Worm (Caenorhabditis elegans): Measurements from ENCODE around the gene sdz-38.
A peak's percentile ranks its signal among the peaks of the same experiment; 100 is the strongest.

Gene sdz-38

DNA sequence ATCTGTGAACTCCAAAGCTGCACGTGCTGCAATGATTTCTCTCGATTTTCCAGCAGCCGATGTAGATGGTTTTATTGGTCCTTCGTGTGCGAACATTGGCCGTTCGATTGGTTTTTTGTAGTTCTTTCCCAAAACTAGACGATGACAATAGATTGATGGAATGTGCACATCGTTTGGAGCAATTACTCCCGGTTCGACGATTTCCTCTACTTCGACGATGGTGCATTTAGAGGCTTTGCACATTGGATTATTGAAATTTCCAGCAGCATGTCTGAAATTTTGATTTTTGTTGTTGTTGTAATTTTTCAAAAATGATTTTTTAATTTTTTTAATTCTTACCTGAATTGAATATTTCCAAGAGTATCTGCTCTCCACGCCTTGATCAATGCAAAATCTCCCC, 46.0 kb downstream of the sdz-38 start:
- TF ChIP-seq lin-26 (GFP tag; IDR thresholded peaks at IDR 0.05), result no peak
- TF ChIP-seq ama-1 (optimal IDR thresholded peaks at IDR 0.05), result peak; percentile 4
- no peak for TF ChIP-seq ama-1 (GFP tag; optimal IDR thresholded peaks at IDR 0.05)
- TF ChIP-seq Y95B8A.8 (GFP tag; IDR thresholded peaks at IDR 0.05), result no peak
- TF ChIP-seq F39B2.1 (GFP tag; IDR thresholded peaks at IDR 0.05), result no peak
- TF ChIP-seq snpc-1.1 (tag; optimal IDR thresholded peaks at IDR 0.05; ENCODE audit: insufficient read depth), result no peak

DNA sequence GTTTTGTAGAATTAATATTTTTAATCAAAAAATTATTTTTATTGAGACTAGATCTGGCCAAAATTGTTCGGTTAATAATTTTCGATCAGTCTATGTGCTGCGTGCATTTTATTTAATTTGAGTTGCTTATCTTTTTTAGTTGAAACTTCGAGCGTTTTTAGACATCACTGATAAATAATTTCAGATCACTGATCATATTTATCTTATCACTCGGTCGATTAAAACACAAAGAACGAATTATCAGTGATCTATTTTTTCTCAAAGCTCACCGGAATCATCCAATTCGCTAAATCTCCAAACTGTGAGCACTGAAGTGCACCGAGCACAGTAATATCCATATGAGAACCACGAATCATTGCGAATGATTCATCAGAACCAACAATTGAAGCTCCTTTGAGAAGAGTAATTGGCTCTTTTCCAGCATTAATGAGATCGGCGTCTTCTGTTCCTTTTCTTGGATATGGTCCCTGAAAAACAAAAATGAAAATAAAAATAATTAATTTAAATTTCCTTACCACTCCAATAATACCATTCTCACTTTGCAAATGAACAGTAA, 46.5 kb downstream of the sdz-38 start:
- TF ChIP-seq lin-35 (GFP tag; optimal IDR thresholded peaks at IDR 0.05) (no peak), ztf-25 (GFP tag; IDR thresholded peaks at IDR 0.05) (no peak), lin-40 (tag; optimal IDR thresholded peaks at IDR 0.05) (no peak), nfyb-1 (GFP tag; IDR thresholded peaks at IDR 0.05) (0 out of 2 replicates have a peak, but pooled peaks have one; percentile 11), madf-6 (GFP tag; IDR thresholded peaks at IDR 0.05) (no peak), repo-1 (tag; optimal IDR thresholded peaks at IDR 0.05) (no peak), tbp1 (GFP tag; optimal IDR thresholded peaks at IDR 0.05) (no peak), madf-3 (GFP tag; IDR thresholded peaks at IDR 0.05) (no peak), zfh-2 (GFP tag; conservative IDR thresholded peaks at IDR 0.05) (no peak), nhr-80 (tag; optimal IDR thresholded peaks at IDR 0.05) (peak; percentile 6)

DNA sequence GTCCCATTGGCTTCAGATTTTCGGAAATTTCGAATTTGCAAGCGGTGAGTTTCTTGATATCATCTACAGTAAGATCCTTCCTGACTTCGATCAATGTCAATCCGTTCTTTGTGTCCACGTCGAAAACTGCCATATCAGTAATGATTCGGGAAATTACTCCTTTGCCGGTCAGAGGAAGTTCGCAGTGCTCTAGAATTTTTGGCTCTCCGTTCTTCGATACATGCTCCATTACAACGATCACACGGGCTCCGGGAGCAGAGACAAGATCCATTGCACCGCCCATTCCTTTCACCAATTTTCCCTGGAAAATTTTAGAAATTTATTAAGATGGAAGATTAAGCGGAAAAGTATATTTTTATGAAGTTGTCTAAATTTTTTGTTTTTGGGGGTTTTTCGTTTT, 47.1 kb downstream of the sdz-38 start:
- TF ChIP-seq let-607 (tag; optimal IDR thresholded peaks at IDR 0.05), result peak in 1 of 2 experiments; percentile 16
- TF ChIP-seq F57A8.1 (GFP tag; optimal IDR thresholded peaks at IDR 0.05), result no peak
- TF ChIP-seq C17E4.6 (GFP tag; IDR thresholded peaks at IDR 0.05), result no peak
- no peak for TF ChIP-seq madf-6 (GFP tag; IDR thresholded peaks at IDR 0.05)
- peak; percentile 69; the same call in 1 of the 2 replicates for TF ChIP-seq aptf-3 (GFP tag; IDR thresholded peaks at IDR 0.05)
- no peak for TF ChIP-seq let-526 (GFP tag; IDR thresholded peaks at IDR 0.05)
- no peak for TF ChIP-seq ZK185.1 (tag; optimal IDR thresholded peaks at IDR 0.05; ENCODE audit: poor library complexity, severe bottlenecking)
- no peak for TF ChIP-seq lsy-27 (tag; optimal IDR thresholded peaks at IDR 0.05; ENCODE audit: borderline replicate concordance, insufficient read depth)
- peak; percentile 63 for TF ChIP-seq chd-7 (tag; optimal IDR thresholded peaks at IDR 0.05)
- TF ChIP-seq D2030.7 (GFP tag; IDR thresholded peaks at IDR 0.05), result no peak
- TF ChIP-seq rcor-1 (GFP tag; IDR thresholded peaks at IDR 0.05), result no peak
- TF ChIP-seq Y53G8AR.9 (GFP tag; conservative IDR thresholded peaks at IDR 0.05), result 0 out of 2 replicates have a peak, but pooled peaks have one; percentile 10
- TF ChIP-seq ekl-4 (GFP tag; IDR thresholded peaks at IDR 0.05), result peak; percentile 56
- peak; percentile 20; the same call in 1 of the 2 replicates for TF ChIP-seq hmg-1.2 (GFP tag; IDR thresholded peaks at IDR 0.05)
- no peak for TF ChIP-seq pha-4 (tag; optimal IDR thresholded peaks at IDR 0.05)
- TF ChIP-seq mcd-1 (GFP tag; IDR thresholded peaks at IDR 0.05), result 0 out of 2 replicates have a peak, but pooled peaks have one; percentile 28
- no peak for TF ChIP-seq F23B12.7 (tag; optimal IDR thresholded peaks at IDR 0.05; ENCODE audit: insufficient read depth)
- TF ChIP-seq Y56A3A.18 (GFP tag; IDR thresholded peaks at IDR 0.05), result peak; percentile 70; the same call in 1 of the 2 replicates
- no peak for TF ChIP-seq ztf-18 (tag; optimal IDR thresholded peaks at IDR 0.05)
- TF ChIP-seq cebp-2 (GFP tag; IDR thresholded peaks at IDR 0.05), result peak; percentile 72; the same call in 1 of the 2 replicates
- peak; percentile 71; the same call in 1 of the 2 replicates for TF ChIP-seq madf-3 (GFP tag; IDR thresholded peaks at IDR 0.05)
- TF ChIP-seq athp-1 (tag; optimal IDR thresholded peaks at IDR 0.05), result no peak
- peak; percentile 49 for TF ChIP-seq zim-3 (tag; optimal IDR thresholded peaks at IDR 0.05)
- TF ChIP-seq sea-2 (GFP tag; IDR thresholded peaks at IDR 0.05), result no peak
- no peak for TF ChIP-seq mxl-1 (tag; optimal IDR thresholded peaks at IDR 0.05)
- no peak for TF ChIP-seq snpc-1.1 (tag; optimal IDR thresholded peaks at IDR 0.05; ENCODE audit: insufficient read depth)
- peak; percentile 42 for TF ChIP-seq F52B5.7 (tag; optimal IDR thresholded peaks at IDR 0.05)
- no peak for TF ChIP-seq ceh-79 (tag; optimal IDR thresholded peaks at IDR 0.05)
